Worm (Caenorhabditis elegans) whole organism, mixed stage, embryonic: ENCODE results near the gene C46C11.3.

ENCODE experiments used
- M03D4.4 ChIP-seq: sonication (generic microtip); optimal IDR thresholded peaks from 2 replicates; lab custom pipeline; 2017; ENCODE audit warnings: mild to moderate bottlenecking, missing genetic modification characterization, missing compliant biosample characterization
- bed-3 ChIP-seq: fragments of 200-800 bp; sonication (Bioruptor generic); optimal IDR thresholded peaks from 3 replicates; lab custom pipeline; 2018; ENCODE audit warnings: mild to moderate bottlenecking, missing genetic modification characterization, moderate library complexity, missing compliant biosample characterization
- blmp-1 ChIP-seq: fragments of 150-350 bp; optimal IDR thresholded peaks from 2 replicates; lab custom pipeline; 2014; ENCODE audit warnings: missing biosample characterization, missing genetic modification characterization
- ceh-39 ChIP-seq: fragments of 150-350 bp; optimal IDR thresholded peaks from 2 replicates; lab custom pipeline; 2014; ENCODE audit warnings: missing biosample characterization, missing genetic modification characterization
- ceh-43 ChIP-seq: fragments of 200-800 bp; sonication (Bioruptor generic); optimal IDR thresholded peaks from 2 replicates; lab custom pipeline; 2018; ENCODE audit warnings: mild to moderate bottlenecking, missing genetic modification characterization, moderate library complexity, missing compliant biosample characterization
- ceh-83 ChIP-seq: fragments of 200-800 bp; sonication (Bioruptor generic); optimal IDR thresholded peaks from 2 replicates; lab custom pipeline; 2018; ENCODE audit warnings: mild to moderate bottlenecking, missing genetic modification characterization, missing compliant biosample characterization
- elt-1 ChIP-seq: sonication (generic microtip); optimal IDR thresholded peaks from 2 replicates; lab custom pipeline; 2017; ENCODE audit warnings: missing genetic modification characterization, mild to moderate bottlenecking, missing compliant biosample characterization, antibody characterized with exemption, moderate library complexity, borderline replicate concordance; ENCODE audit not compliant: insufficient read depth
- elt-3 ChIP-seq: fragments of 150-350 bp; optimal IDR thresholded peaks from 2 replicates; lab custom pipeline; 2014; ENCODE audit warnings: missing biosample characterization, missing genetic modification characterization
- flh-1 ChIP-seq: fragments of 200-800 bp; sonication (Bioruptor generic); optimal IDR thresholded peaks from 2 replicates; lab custom pipeline; 2018; ENCODE audit warnings: mild to moderate bottlenecking, missing genetic modification characterization, moderate library complexity, missing compliant biosample characterization
- ham-2 ChIP-seq: fragments of 200-800 bp; sonication (Bioruptor generic); optimal IDR thresholded peaks from 2 replicates; lab custom pipeline; 2018; ENCODE audit warnings: mild to moderate bottlenecking, missing genetic modification characterization, missing compliant biosample characterization
- hlh-1 ChIP-seq: fragments of 150-350 bp; optimal IDR thresholded peaks from 2 replicates; lab custom pipeline; 2014; ENCODE audit warnings: missing biosample characterization, missing genetic modification reagents, missing genetic modification characterization
- lin-13 ChIP-seq: fragments of 150-350 bp; optimal IDR thresholded peaks from 2 replicates; lab custom pipeline; 2014; ENCODE audit warnings: missing biosample characterization, missing genetic modification characterization
- lin-32 ChIP-seq: fragments of 200-800 bp; sonication (Bioruptor generic); optimal IDR thresholded peaks from 2 replicates; lab custom pipeline; 2018; ENCODE audit warnings: mild to moderate bottlenecking, missing genetic modification characterization, missing compliant biosample characterization
- lsy-2 ChIP-seq: fragments of 150-350 bp; optimal IDR thresholded peaks from 2 replicates; lab custom pipeline; 2014; ENCODE audit warnings: missing biosample characterization, missing genetic modification characterization
- mab-5 ChIP-seq: fragments of 150-350 bp; optimal IDR thresholded peaks from 2 replicates; lab custom pipeline; 2014; ENCODE audit warnings: missing biosample characterization, missing genetic modification characterization
- mep-1 ChIP-seq: fragments of 150-350 bp; optimal IDR thresholded peaks from 2 replicates; lab custom pipeline; 2017; ENCODE audit warnings: missing biosample characterization, missing genetic modification reagents, missing genetic modification characterization, inconsistent platforms
- mls-2 ChIP-seq: sonication (generic microtip); optimal IDR thresholded peaks from 2 replicates; lab custom pipeline; 2016; ENCODE audit warnings: mild to moderate bottlenecking, missing genetic modification characterization, moderate library complexity, missing compliant biosample characterization
- nhr-12 ChIP-seq: fragments of 150-350 bp; optimal IDR thresholded peaks from 2 replicates; lab custom pipeline; 2014; ENCODE audit warnings: missing biosample characterization, missing genetic modification characterization
- nhr-2 ChIP-seq: fragments of 150-350 bp; optimal IDR thresholded peaks from 2 replicates; lab custom pipeline; 2014; ENCODE audit warnings: missing biosample characterization, missing genetic modification characterization
- nhr-237 ChIP-seq: fragments of 150-350 bp; optimal IDR thresholded peaks from 2 replicates; lab custom pipeline; 2014; ENCODE audit warnings: missing biosample characterization, missing genetic modification characterization
- pha-4 ChIP-seq: fragments of 150-350 bp; optimal IDR thresholded peaks from 2 replicates; lab custom pipeline; 2018; ENCODE audit warnings: missing biosample characterization, missing genetic modification reagents, missing genetic modification characterization
- sem-2 ChIP-seq: fragments of 200-800 bp; sonication (Bioruptor generic); optimal IDR thresholded peaks from 2 replicates; lab custom pipeline; 2018; ENCODE audit warnings: mild to moderate bottlenecking, missing genetic modification characterization, missing compliant biosample characterization
- snpc-4 ChIP-seq: fragments of 150-350 bp; optimal IDR thresholded peaks from 2 replicates; lab custom pipeline; 2014; ENCODE audit warnings: missing biosample characterization, missing genetic modification characterization
- sptf-1 ChIP-seq: sonication (generic microtip); optimal IDR thresholded peaks from 2 replicates; lab custom pipeline; 2017; ENCODE audit warnings: mild to moderate bottlenecking, missing genetic modification characterization, moderate library complexity, missing compliant biosample characterization
- unc-120 ChIP-seq: sonication (generic microtip); optimal IDR thresholded peaks from 2 replicates; lab custom pipeline; 2017; ENCODE audit warnings: missing genetic modification characterization, missing compliant biosample characterization; ENCODE audit not compliant: poor library complexity, severe bottlenecking
- unc-62 ChIP-seq: fragments of 150-350 bp; optimal IDR thresholded peaks from 2 replicates; lab custom pipeline; 2014; ENCODE audit warnings: missing biosample characterization, missing genetic modification reagents, missing genetic modification characterization
- zip-8 ChIP-seq: fragments of 150-350 bp; optimal IDR thresholded peaks from 2 replicates; lab custom pipeline; 2014; ENCODE audit warnings: missing biosample characterization, missing genetic modification characterization
- ztf-11 ChIP-seq: fragments of 150-350 bp; optimal IDR thresholded peaks from 2 replicates; lab custom pipeline; 2014; ENCODE audit warnings: missing biosample characterization, missing genetic modification characterization

Gene C46C11.3

ce11 chrX:4657577-4657976, 35.5 kb downstream of the C46C11.3 start:
- TF ChIP-seq sem-2 (no peak), nhr-2 (tag; lab: Kevin White, UChicago) (no peak), unc-62 (GFP tag; lab: Kevin White, UChicago) (no peak), hlh-1 (tag; lab: Kevin White, UChicago) (no peak), pha-4 (tag; lab: Kevin White, UChicago) (no peak), elt-3 (tag; lab: Kevin White, UChicago) (no peak), unc-120 (no peak), snpc-4 (no peak), blmp-1 (tag; lab: Kevin White, UChicago) (no peak), elt-1 (tag; lab: Kevin White, UChicago) (no peak), lin-13 (tag; lab: Kevin White, UChicago) (no peak)

- TF ChIP-seq nhr-12 (tag; lab: Kevin White, UChicago), result no peak
- TF ChIP-seq hlh-1 (tag; lab: Kevin White, UChicago), result no peak
- no peak for TF ChIP-seq ham-2 (GFP tag; lab: Kevin White, UChicago)
- TF ChIP-seq pha-4 (tag; lab: Kevin White, UChicago), result no peak
- TF ChIP-seq ceh-39 (tag; lab: Kevin White, UChicago), result no peak
- TF ChIP-seq mep-1, result no peak
- no peak for TF ChIP-seq mab-5 (tag; lab: Kevin White, UChicago)
- TF ChIP-seq ceh-43 (GFP tag; lab: Kevin White, UChicago), result no peak
- no peak for TF ChIP-seq lsy-2
Measured at ce11 chrX:4658303-4658702, 36.2 kb downstream of the C46C11.3 start.

- TF ChIP-seq flh-1, result no peak
- TF ChIP-seq M03D4.4 (tag; lab: Kevin White, UChicago), result no peak
- no peak for TF ChIP-seq mab-5 (tag; lab: Kevin White, UChicago)
- no peak for TF ChIP-seq lin-32 (GFP tag; lab: Kevin White, UChicago)
- TF ChIP-seq elt-3 (tag; lab: Kevin White, UChicago), result no peak
- TF ChIP-seq blmp-1 (tag; lab: Kevin White, UChicago), result no peak
- no peak for TF ChIP-seq unc-62 (GFP tag; lab: Kevin White, UChicago)
- no peak for TF ChIP-seq lin-13 (tag; lab: Kevin White, UChicago)
- no peak for TF ChIP-seq ztf-11 (tag; lab: Kevin White, UChicago)
- TF ChIP-seq ceh-83 (GFP tag; lab: Kevin White, UChicago), result no peak
- TF ChIP-seq mls-2 (tag; lab: Kevin White, UChicago), result no peak
- TF ChIP-seq ham-2 (GFP tag; lab: Kevin White, UChicago), result no peak
- no peak for TF ChIP-seq ceh-43 (GFP tag; lab: Kevin White, UChicago)
- no peak for TF ChIP-seq zip-8 (tag; lab: Kevin White, UChicago)
- TF ChIP-seq nhr-2 (tag; lab: Kevin White, UChicago), result no peak
- no peak for TF ChIP-seq hlh-1 (tag; lab: Kevin White, UChicago)
Measured at ce11 chrX:4658706-4659105, 36.6 kb downstream of the C46C11.3 start.

- no peak for TF ChIP-seq zip-8 (tag; lab: Kevin White, UChicago)
- no peak for TF ChIP-seq sptf-1 (tag; lab: Kevin White, UChicago)
- TF ChIP-seq ham-2 (GFP tag; lab: Kevin White, UChicago), result no peak
- TF ChIP-seq lin-13 (tag; lab: Kevin White, UChicago), result no peak
Measured at ce11 chrX:4660268-4660880, 38.2 kb downstream of the C46C11.3 start, which contains the start of gene nhr-45. TSS of gene nhr-45 (minus strand) at chrX:4660318.

- TF ChIP-seq nhr-237 (peak; percentile 36), bed-3 (GFP tag; lab: Kevin White, UChicago) (no peak), snpc-4 (no peak), mls-2 (tag; lab: Kevin White, UChicago) (no peak), pha-4 (tag; lab: Kevin White, UChicago) (peak; percentile 62), elt-1 (tag; lab: Kevin White, UChicago) (no peak), unc-120 (peak; percentile 51), lin-13 (tag; lab: Kevin White, UChicago) (no peak), elt-3 (tag; lab: Kevin White, UChicago) (peak; percentile 67), mep-1 (peak; percentile 21), unc-62 (GFP tag; lab: Kevin White, UChicago) (peak; percentile 12), blmp-1 (tag; lab: Kevin White, UChicago) (peak; percentile 64), nhr-2 (tag; lab: Kevin White, UChicago) (no peak), ceh-39 (tag; lab: Kevin White, UChicago) (no peak), ham-2 (GFP tag; lab: Kevin White, UChicago) (peak; percentile 46)
- TF ChIP-seq, all 35 proteins: peak for 8
Measured at ce11 chrX:4662293-4662825, 40.2 kb downstream of the C46C11.3 start.
